Worm (Caenorhabditis elegans) whole organism, early embryonic: ENCODE results near the gene ensh-1.

ENCODE experiments used
- B0310.2 ChIP-seq: sonication (generic microtip); optimal IDR thresholded peaks from 2 replicates; lab custom pipeline; 2016; ENCODE audit warnings: mild to moderate bottlenecking, missing genetic modification characterization, missing compliant biosample characterization
- F13C5.2 ChIP-seq: sonication (generic microtip); optimal IDR thresholded peaks from 2 replicates; lab custom pipeline; 2017; ENCODE audit warnings: mild to moderate bottlenecking, missing genetic modification characterization, inconsistent platforms, missing compliant biosample characterization
- aly-1 ChIP-seq: sonication (generic microtip); optimal IDR thresholded peaks from 2 replicates; lab custom pipeline; 2016; ENCODE audit warnings: missing genetic modification characterization, missing compliant biosample characterization
- ama-1 ChIP-seq: fragments of 150-350 bp; optimal IDR thresholded peaks from 2 replicates; lab custom pipeline; 2014
- ceh-13 ChIP-seq: fragments of 200-800 bp; sonication (Bioruptor generic); optimal IDR thresholded peaks from 2 replicates; lab custom pipeline; 2018; ENCODE audit warnings: mild to moderate bottlenecking, missing genetic modification characterization, missing compliant biosample characterization
- ceh-36 ChIP-seq: sonication (generic microtip); optimal IDR thresholded peaks from 2 replicates; lab custom pipeline; 2016; ENCODE audit warnings: missing genetic modification characterization, inconsistent platforms, missing compliant biosample characterization
- ets-7 ChIP-seq: sonication (generic microtip); optimal IDR thresholded peaks from 2 replicates; lab custom pipeline; 2016; ENCODE audit warnings: missing genotype, missing genetic modification characterization, missing compliant biosample characterization
- flt-1 ChIP-seq: fragments of 200-800 bp; sonication (Bioruptor generic); IDR thresholded peaks from 2 replicates; pipeline ENCODE4 v1.3.6; 2022; ENCODE audit warnings: missing genetic modification characterization, missing compliant biosample characterization
- hmbx-1 ChIP-seq: sonication (generic microtip); optimal IDR thresholded peaks from 2 replicates; lab custom pipeline; 2016; ENCODE audit warnings: mild to moderate bottlenecking, missing genetic modification characterization, missing compliant biosample characterization
- hmg-4 ChIP-seq: fragments of 200-800 bp; sonication (Bioruptor generic); optimal IDR thresholded peaks from 2 replicates; lab custom pipeline; 2018; ENCODE audit warnings: mild to moderate bottlenecking, missing genetic modification characterization, missing compliant biosample characterization
- hnd-1 ChIP-seq: sonication (generic microtip); optimal IDR thresholded peaks from 2 replicates; lab custom pipeline; 2016; ENCODE audit warnings: missing genetic modification characterization, missing compliant biosample characterization
- pes-1 ChIP-seq: fragments of 200-800 bp; sonication (Bioruptor generic); IDR thresholded peaks from 2 replicates; pipeline ENCODE4 v1.3.6; 2022; ENCODE audit warnings: missing genetic modification reagents, missing genetic modification characterization, missing compliant biosample characterization
- scrt-1 ChIP-seq: fragments of 200-800 bp; sonication (Bioruptor generic); IDR thresholded peaks from 2 replicates; pipeline ENCODE4 v1.3.6; 2022; ENCODE audit warnings: missing genetic modification characterization, missing compliant biosample characterization
- sea-1 ChIP-seq: fragments of 200-800 bp; sonication (Bioruptor generic); conservative IDR thresholded peaks from 2 replicates; pipeline ENCODE4 v1.3.6; 2022; ENCODE audit warnings: missing genetic modification characterization, missing compliant biosample characterization
- tbx-11 ChIP-seq: fragments of 200-800 bp; sonication (Bioruptor generic); IDR thresholded peaks from 2 replicates; pipeline ENCODE4 v1.3.6; 2022; ENCODE audit warnings: missing genetic modification characterization, missing compliant biosample characterization
- tbx-37 ChIP-seq: fragments of 200-800 bp; sonication (Bioruptor generic); conservative IDR thresholded peaks from 2 replicates; pipeline ENCODE4 v1.3.6; 2022; ENCODE audit warnings: missing genetic modification reagents, missing genetic modification characterization, missing compliant biosample characterization
- tra-4 ChIP-seq: sonication (generic microtip); optimal IDR thresholded peaks from 2 replicates; lab custom pipeline; 2017; ENCODE audit warnings: missing genetic modification characterization, missing compliant biosample characterization

The ensh-1 gene

ce11 chrX:8905089-8905488 is at the start of gene ensh-1:
Gene ensh-1, plus strand, starts transcription at chrX:8905389.
- TF ChIP-seq sea-1, result no peak
- TF ChIP-seq hmg-4 (GFP tag; lab: Kevin White, UChicago), result no peak
- TF ChIP-seq tra-4 (tag; lab: Kevin White, UChicago), result no peak

- TF ChIP-seq hmg-4 (GFP tag; lab: Kevin White, UChicago), result no peak
- TF ChIP-seq aly-1 (tag; lab: Kevin White, UChicago), result no peak
- no peak for TF ChIP-seq hmbx-1 (tag; lab: Kevin White, UChicago)
- TF ChIP-seq F13C5.2, result no peak
- TF ChIP-seq ets-7 (tag; lab: Kevin White, UChicago), result no peak
- no peak for TF ChIP-seq ceh-13 (GFP tag; lab: Kevin White, UChicago)
- no peak for TF ChIP-seq pes-1 (GFP tag; lab: Robert Waterston, UW)
- TF ChIP-seq scrt-1 (GFP tag; lab: Robert Waterston, UW), result no peak
- no peak for TF ChIP-seq flt-1 (GFP tag; lab: Robert Waterston, UW)
- no peak for TF ChIP-seq tbx-11 (GFP tag; lab: Robert Waterston, UW)
- no peak for TF ChIP-seq ama-1 (lab: Kevin White, UChicago)
- TF ChIP-seq sea-1, result no peak
- TF ChIP-seq ceh-36 (tag; lab: Kevin White, UChicago), result no peak
- TF ChIP-seq hnd-1 (tag; lab: Kevin White, UChicago), result no peak
- no peak for TF ChIP-seq B0310.2 (tag; lab: Kevin White, UChicago)
- TF ChIP-seq tbx-37 (GFP tag; lab: Robert Waterston, UW), result no peak
- no peak for TF ChIP-seq tra-4 (tag; lab: Kevin White, UChicago)
Measured at ce11 chrX:8857904-8858612, 47.1 kb upstream of the ensh-1 start, which contains the start of gene C06E2.5. Gene C06E2.5, minus strand, starts transcription at chrX:8857954.

ce11 chrX:8859538-8859937 is 45.7 kb upstream of the ensh-1 start:
- TF ChIP-seq hnd-1 (tag; lab: Kevin White, UChicago), result no peak
- TF ChIP-seq ceh-36 (tag; lab: Kevin White, UChicago), result no peak
- no peak for TF ChIP-seq hmbx-1 (tag; lab: Kevin White, UChicago)
- TF ChIP-seq tra-4 (tag; lab: Kevin White, UChicago), result no peak
- no peak for TF ChIP-seq tbx-11 (GFP tag; lab: Robert Waterston, UW)
- no peak for TF ChIP-seq flt-1 (GFP tag; lab: Robert Waterston, UW)
- no peak for TF ChIP-seq scrt-1 (GFP tag; lab: Robert Waterston, UW)
- TF ChIP-seq aly-1 (tag; lab: Kevin White, UChicago), result no peak
- no peak for TF ChIP-seq ama-1 (lab: Kevin White, UChicago)
- TF ChIP-seq ceh-13 (GFP tag; lab: Kevin White, UChicago), result no peak
- no peak for TF ChIP-seq pes-1 (GFP tag; lab: Robert Waterston, UW)
- no peak for TF ChIP-seq tbx-37 (GFP tag; lab: Robert Waterston, UW)
- no peak for TF ChIP-seq sea-1

- no peak for TF ChIP-seq B0310.2 (tag; lab: Kevin White, UChicago)
- no peak for TF ChIP-seq scrt-1 (GFP tag; lab: Robert Waterston, UW)
- TF ChIP-seq hmg-4 (GFP tag; lab: Kevin White, UChicago), result no peak
- no peak for TF ChIP-seq tbx-37 (GFP tag; lab: Robert Waterston, UW)
- TF ChIP-seq pes-1 (GFP tag; lab: Robert Waterston, UW), result no peak
- no peak for TF ChIP-seq ceh-13 (GFP tag; lab: Kevin White, UChicago)
- no peak for TF ChIP-seq ets-7 (tag; lab: Kevin White, UChicago)
- TF ChIP-seq F13C5.2, result no peak
- no peak for TF ChIP-seq aly-1 (tag; lab: Kevin White, UChicago)
- TF ChIP-seq flt-1 (GFP tag; lab: Robert Waterston, UW), result no peak
- no peak for TF ChIP-seq ama-1 (lab: Kevin White, UChicago)
Measured at ce11 chrX:8860958-8861357, 44.2 kb upstream of the ensh-1 start, which contains the start of gene C06E2.9. Gene C06E2.9, plus strand, starts transcription at chrX:8861258.

- TF ChIP-seq ets-7 (tag; lab: Kevin White, UChicago) (no peak), tbx-11 (GFP tag; lab: Robert Waterston, UW) (no peak), F13C5.2 (no peak), hmbx-1 (tag; lab: Kevin White, UChicago) (no peak), ceh-36 (tag; lab: Kevin White, UChicago) (no peak), scrt-1 (GFP tag; lab: Robert Waterston, UW) (no peak), B0310.2 (tag; lab: Kevin White, UChicago) (no peak), flt-1 (GFP tag; lab: Robert Waterston, UW) (no peak), ama-1 (lab: Kevin White, UChicago) (no peak), hnd-1 (tag; lab: Kevin White, UChicago) (no peak), tbx-37 (GFP tag; lab: Robert Waterston, UW) (no peak), aly-1 (tag; lab: Kevin White, UChicago) (no peak), hmg-4 (GFP tag; lab: Kevin White, UChicago) (no peak)
Measured at ce11 chrX:8866563-8866962, 38.6 kb upstream of the ensh-1 start, which contains the start of gene ins-9. Gene ins-9, minus strand, starts transcription at chrX:8866663.

ce11 chrX:8869112-8869675 is 36.0 kb upstream of the ensh-1 start, which contains the start of the genes ubc-22 and ubc-21:
Gene ubc-22, minus strand, starts transcription at chrX:8869162.
Gene ubc-21, plus strand, starts transcription at chrX:8869625.
- TF ChIP-seq ets-7 (tag; lab: Kevin White, UChicago) (no peak), ceh-36 (tag; lab: Kevin White, UChicago) (no peak), tra-4 (tag; lab: Kevin White, UChicago) (no peak), B0310.2 (tag; lab: Kevin White, UChicago) (no peak), sea-1 (no peak), hnd-1 (tag; lab: Kevin White, UChicago) (no peak), ama-1 (lab: Kevin White, UChicago) (no peak), hmbx-1 (tag; lab: Kevin White, UChicago) (no peak), tbx-11 (GFP tag; lab: Robert Waterston, UW) (no peak), ceh-13 (GFP tag; lab: Kevin White, UChicago) (no peak), aly-1 (tag; lab: Kevin White, UChicago) (no peak), F13C5.2 (no peak), scrt-1 (GFP tag; lab: Robert Waterston, UW) (no peak), tbx-37 (GFP tag; lab: Robert Waterston, UW) (no peak), hmg-4 (GFP tag; lab: Kevin White, UChicago) (no peak)
